Worm (Caenorhabditis elegans): Measurements from ENCODE around the gene snu-23.

Gene snu-23

ce11 chrIII:7721513-7721912, 48.4 kb downstream of the snu-23 start:
- TF ChIP-seq pha-4 (GFP tag; IDR thresholded peaks at IDR 0.05), result no peak
- TF ChIP-seq pha-4 (tag; optimal IDR thresholded peaks at IDR 0.05), result no peak
- no peak for TF ChIP-seq daf-16 (GFP tag; optimal IDR thresholded peaks at IDR 0.05)
- TF ChIP-seq daf-16 (tag; optimal IDR thresholded peaks at IDR 0.05), result no peak
- no peak for TF ChIP-seq nhr-42 (GFP tag; IDR thresholded peaks at IDR 0.05)
- peak in 1 of 2 experiments; percentile 87 for TF ChIP-seq unc-62 (GFP tag; optimal IDR thresholded peaks at IDR 0.05 in 1 of 2)
- no peak for TF ChIP-seq unc-62 (tag; optimal IDR thresholded peaks at IDR 0.05)
- no peak for TF ChIP-seq unc-39 (tag; optimal IDR thresholded peaks at IDR 0.05)
- TF ChIP-seq hmg-1.1 (GFP tag; IDR thresholded peaks at IDR 0.05), result 0 out of 2 replicates have a peak, but pooled peaks have one; percentile 9
- TF ChIP-seq tag-97 (GFP tag; IDR thresholded peaks at IDR 0.05), result no peak
- peak; percentile 3 for TF ChIP-seq mes-2 (tag; optimal IDR thresholded peaks at IDR 0.05; ENCODE audit: poor library complexity, severe bottlenecking)
- no peak for TF ChIP-seq daf-8 (GFP tag; IDR thresholded peaks at IDR 0.05)

ce11 chrIII:7720861-7721260, 49.1 kb downstream of the snu-23 start:
- peak; percentile 37 for TF ChIP-seq F37D6.2 (tag; optimal IDR thresholded peaks at IDR 0.05)
- peak in 1 of 2 experiments; percentile 72 for TF ChIP-seq lsy-2 (tag; optimal IDR thresholded peaks at IDR 0.05)
- TF ChIP-seq ceh-20 (GFP tag; IDR thresholded peaks at IDR 0.05), result peak; percentile 52; the same call in 1 of the 2 replicates
- peak; percentile 29; the same call in 1 of the 2 replicates for TF ChIP-seq set-16 (GFP tag; IDR thresholded peaks at IDR 0.05)
- TF ChIP-seq skn-1 (tag; optimal IDR thresholded peaks at IDR 0.05), result no peak
- TF ChIP-seq mep-1 (tag; optimal IDR thresholded peaks at IDR 0.05), result peak; percentile 63
- no peak for TF ChIP-seq Y75B8A.6 (GFP tag; IDR thresholded peaks at IDR 0.05)
- peak; percentile 8 for TF ChIP-seq rbr-2 (tag; optimal IDR thresholded peaks at IDR 0.05)
- TF ChIP-seq nhr-76 (tag; optimal IDR thresholded peaks at IDR 0.05), result peak; percentile 43
- TF ChIP-seq aha-1 (tag), result peak; percentile 27
- peak; percentile 51 for TF ChIP-seq mes-2 (tag; optimal IDR thresholded peaks at IDR 0.05; ENCODE audit: poor library complexity, severe bottlenecking)
- TF ChIP-seq nhr-11 (tag; optimal IDR thresholded peaks at IDR 0.05), result peak; percentile 66
- TF ChIP-seq nhr-42 (GFP tag; IDR thresholded peaks at IDR 0.05), result no peak
- peak; percentile 97 for TF ChIP-seq hlh-30 (tag; optimal IDR thresholded peaks at IDR 0.05; ENCODE audit: insufficient read depth)
- peak; percentile 23 for TF ChIP-seq dve-1 (tag; optimal IDR thresholded peaks at IDR 0.05; ENCODE audit: insufficient read depth)
- TF ChIP-seq mdl-1 (tag; optimal IDR thresholded peaks at IDR 0.05), result peak in 1 of 2 experiments; percentile 81
- peak in 1 of 2 experiments; percentile 62 for TF ChIP-seq hif-1 (tag; optimal IDR thresholded peaks at IDR 0.05)
- peak; percentile 52 for TF ChIP-seq dmd-6 (GFP tag; IDR thresholded peaks at IDR 0.05)
- 0 out of 2 replicates have a peak, but pooled peaks have one; percentile 21 for TF ChIP-seq hmg-1.1 (GFP tag; IDR thresholded peaks at IDR 0.05)
- no peak for TF ChIP-seq arid-1 (GFP tag; conservative IDR thresholded peaks at IDR 0.05)
- TF ChIP-seq daf-19 (GFP tag; conservative IDR thresholded peaks at IDR 0.05), result no peak
- TF ChIP-seq hlh-11 (tag; optimal IDR thresholded peaks at IDR 0.05), result peak; percentile 79
- TF ChIP-seq mxl-3 (GFP tag; optimal IDR thresholded peaks at IDR 0.05), result peak; percentile 19
- TF ChIP-seq tra-1 (GFP tag; IDR thresholded peaks at IDR 0.05), result peak; percentile 22; the same call in 1 of the 2 replicates

ce11 chrIII:7719364-7719936, 50.5 kb downstream of the snu-23 start, which contains the start of gene ncl-1:
TSS of gene ncl-1 (plus strand) at chrIII:7719729.
- TF ChIP-seq unc-62 (GFP tag; optimal IDR thresholded peaks at IDR 0.05 in 1 of 2) (peak in 1 of 2 experiments; percentile 11), unc-62 (tag; optimal IDR thresholded peaks at IDR 0.05) (no peak), mdl-1 (tag; optimal IDR thresholded peaks at IDR 0.05) (peak in 1 of 2 experiments; percentile 28), lsy-2 (tag; optimal IDR thresholded peaks at IDR 0.05) (peak in 1 of 2 experiments; percentile 22), lim-7 (GFP tag; IDR thresholded peaks at IDR 0.05) (no peak), daf-8 (GFP tag; IDR thresholded peaks at IDR 0.05) (no peak), nhr-28 (tag; optimal IDR thresholded peaks at IDR 0.05) (peak; percentile 47), mep-1 (tag; optimal IDR thresholded peaks at IDR 0.05) (peak; percentile 47), hlh-30 (tag; optimal IDR thresholded peaks at IDR 0.05; ENCODE audit: insufficient read depth) (peak; percentile 83), ceh-20 (GFP tag; IDR thresholded peaks at IDR 0.05) (no peak), aha-1 (tag) (peak; percentile 94), pha-4 (GFP tag; IDR thresholded peaks at IDR 0.05) (no peak), pha-4 (tag; optimal IDR thresholded peaks at IDR 0.05) (peak; percentile 41), lin-38 (GFP tag; IDR thresholded peaks at IDR 0.05) (no peak), hmg-1.1 (GFP tag; IDR thresholded peaks at IDR 0.05) (peak; percentile 58; the same call in 1 of the 2 replicates), dve-1 (tag; optimal IDR thresholded peaks at IDR 0.05; ENCODE audit: insufficient read depth) (peak; percentile 43), lin-1 (GFP tag; IDR thresholded peaks at IDR 0.05) (no peak), T26A8.4 (GFP tag; IDR thresholded peaks at IDR 0.05) (no peak), cey-2 (tag; optimal IDR thresholded peaks at IDR 0.05; ENCODE audit: borderline replicate concordance, insufficient read depth) (no peak), dmd-6 (GFP tag; IDR thresholded peaks at IDR 0.05) (peak; percentile 41; the same call in 1 of the 2 replicates), hif-1 (tag; optimal IDR thresholded peaks at IDR 0.05) (no peak)

Measured in whole organism, L4 larva.